Worm (Caenorhabditis elegans) whole organism, L3 larva: ENCODE results near the gene swsn-3.

Experiments
- R02D3.7 ChIP-seq: fragments of 150-350 bp; optimal IDR thresholded peaks from 2 replicates; lab custom pipeline; 2014; ENCODE audit warnings: missing biosample characterization, missing genetic modification characterization
- skn-1 ChIP-seq: fragments of 150-350 bp; optimal IDR thresholded peaks from 2 replicates; lab custom pipeline; 2014; ENCODE audit warnings: missing biosample characterization, missing genetic modification characterization

ce11 chrIII:2814919-2815554 lies 46.6 kb upstream of the swsn-3 start, which contains the start of gene tufm-1:
- TF ChIP-seq R02D3.7 (tag; lab: Kevin White, UChicago) (no peak), skn-1 (tag; lab: Kevin White, UChicago) (peak; percentile 23)
